Fruit fly (Drosophila melanogaster) whole organism, prepupa: ENCODE data around the gene CG14441.

ENCODE experiments used
- CG11902 ChIP-seq: fragments of 200-800 bp; sonication (Bioruptor generic); optimal IDR thresholded peaks from 3 replicates; lab custom pipeline; 2016; ENCODE audit warnings: missing biosample characterization, missing genetic modification characterization
- CG15336 ChIP-seq: fragments of 200-800 bp; sonication (Bioruptor generic); IDR thresholded peaks from 2 replicates; pipeline ENCODE4 v1.3.6; 2022; ENCODE audit warnings: missing biosample characterization, missing genetic modification characterization
- CG3032 ChIP-seq: fragments of 200-800 bp; optimal IDR thresholded peaks from 2 replicates; lab custom pipeline; 2019; ENCODE audit warnings: missing biosample characterization, mild to moderate bottlenecking, missing genetic modification characterization, moderate library complexity
- CG31627 ChIP-seq: fragments of 200-800 bp; sonication (Bioruptor generic); optimal IDR thresholded peaks from 3 replicates; lab custom pipeline; 2016; ENCODE audit warnings: missing biosample characterization, missing genetic modification characterization
- CG32006 ChIP-seq: fragments of 200-800 bp; sonication (Bioruptor generic); optimal IDR thresholded peaks from 3 replicates; lab custom pipeline; 2017; ENCODE audit warnings: missing biosample characterization, mild to moderate bottlenecking, missing genetic modification characterization
- CG34406 ChIP-seq: fragments of 200-800 bp; sonication (Bioruptor generic); optimal IDR thresholded peaks from 3 replicates; lab custom pipeline; 2016; ENCODE audit warnings: missing biosample characterization, missing genetic modification characterization
- CG6854 ChIP-seq: fragments of 200-800 bp; sonication (Bioruptor generic); optimal IDR thresholded peaks from 2 replicates; lab custom pipeline; 2017; ENCODE audit warnings: missing biosample characterization, mild to moderate bottlenecking, missing genetic modification characterization
- CG8119 ChIP-seq: fragments of 200-800 bp; sonication (Bioruptor generic); IDR thresholded peaks from 3 replicates; pipeline ENCODE4 v1.3.6; 2022; ENCODE audit warnings: missing biosample characterization, missing genetic modification characterization
- CG8319 ChIP-seq: fragments of 200-800 bp; sonication (Bioruptor generic); optimal IDR thresholded peaks from 3 replicates; lab custom pipeline; 2016; ENCODE audit warnings: missing biosample characterization, missing genetic modification characterization
- CG9139 ChIP-seq: fragments of 200-800 bp; sonication (Bioruptor generic); optimal IDR thresholded peaks from 3 replicates; lab custom pipeline; 2017; ENCODE audit warnings: missing biosample characterization, mild to moderate bottlenecking, missing genetic modification characterization
- Eip78C ChIP-seq: fragments of 200-800 bp; sonication (Bioruptor generic); peaks from one replicate; lab custom pipeline; 2016; ENCODE audit warnings: missing biosample characterization, missing genetic modification characterization
- Eip93F ChIP-seq: fragments of 200-800 bp; sonication (Bioruptor generic); optimal IDR thresholded peaks from 2 replicates; lab custom pipeline; 2016; ENCODE audit warnings: missing biosample characterization, mild to moderate bottlenecking, missing genetic modification characterization
- Gug ChIP-seq: fragments of 200-800 bp; sonication (Bioruptor generic); IDR thresholded peaks from 2 replicates; pipeline ENCODE4 v1.3.6; 2022; ENCODE audit warnings: missing biosample characterization, missing genetic modification characterization
- Hr38 ChIP-seq: sonication (Bioruptor generic); optimal IDR thresholded peaks from 2 replicates; lab custom pipeline; 2016; ENCODE audit warnings: missing biosample characterization, missing genetic modification characterization
- Hr39 ChIP-seq: fragments of 200-800 bp; sonication (Bioruptor generic); optimal IDR thresholded peaks from 2 replicates; lab custom pipeline; 2016; ENCODE audit warnings: missing biosample characterization, missing genetic modification characterization
- Lpt ChIP-seq: fragments of 200-800 bp; sonication (Bioruptor generic); optimal IDR thresholded peaks from 3 replicates; lab custom pipeline; 2016; ENCODE audit warnings: missing biosample characterization, missing genetic modification characterization
- OdsH ChIP-seq: fragments of 200-800 bp; sonication (Bioruptor generic); optimal IDR thresholded peaks from 3 replicates; lab custom pipeline; 2016; ENCODE audit warnings: missing biosample characterization, missing genetic modification characterization
- Sox14 ChIP-seq: fragments of 200-800 bp; sonication (Bioruptor generic); optimal IDR thresholded peaks from 3 replicates; lab custom pipeline; 2016; ENCODE audit warnings: missing biosample characterization, missing genetic modification characterization
- achi ChIP-seq: fragments of 200-800 bp; sonication (Bioruptor generic); optimal IDR thresholded peaks from 3 replicates; lab custom pipeline; 2016; ENCODE audit warnings: missing biosample characterization, missing genetic modification characterization
- acj6 ChIP-seq: fragments of 200-800 bp; sonication (Bioruptor generic); optimal IDR thresholded peaks from 3 replicates; lab custom pipeline; 2016; ENCODE audit warnings: missing biosample characterization, missing genetic modification characterization
- dsx ChIP-seq: fragments of 200-800 bp; optimal IDR thresholded peaks from 3 replicates; lab custom pipeline; 2019; ENCODE audit warnings: missing biosample characterization, mild to moderate bottlenecking, missing genetic modification characterization, moderate library complexity; ENCODE audit not compliant: poor library complexity, severe bottlenecking
- esn ChIP-seq: fragments of 200-800 bp; sonication (Bioruptor generic); optimal IDR thresholded peaks from 2 replicates; lab custom pipeline; 2016; ENCODE audit warnings: missing biosample characterization, mild to moderate bottlenecking, missing genetic modification characterization, moderate library complexity
- fkh ChIP-seq: fragments of 200-800 bp; sonication (Bioruptor generic); optimal IDR thresholded peaks from 3 replicates; lab custom pipeline; 2017; ENCODE audit warnings: missing biosample characterization, mild to moderate bottlenecking, missing genetic modification characterization, moderate library complexity
- lz ChIP-seq: fragments of 200-800 bp; sonication (Bioruptor generic); optimal IDR thresholded peaks from 3 replicates; lab custom pipeline; 2016; ENCODE audit warnings: missing biosample characterization, missing genetic modification characterization
- net ChIP-seq: fragments of 200-800 bp; sonication (Bioruptor generic); optimal IDR thresholded peaks from 3 replicates; lab custom pipeline; 2016; ENCODE audit warnings: missing biosample characterization, missing genetic modification characterization
- pdm3 ChIP-seq: fragments of 200-800 bp; sonication (Bioruptor generic); optimal IDR thresholded peaks from 3 replicates; lab custom pipeline; 2016; ENCODE audit warnings: missing biosample characterization, missing genetic modification characterization
- ss ChIP-seq, 2 experiments: fragments of 200-800 bp; sonication (Bioruptor generic); optimal IDR thresholded peaks; 2 replicates in 1 of 2; 3 replicates in 1 of 2; lab custom pipeline; 2017 to 2018; ENCODE audit warnings: mild to moderate bottlenecking in 2 of 2, missing biosample characterization in 2 of 2, missing genetic modification characterization in 2 of 2, moderate library complexity in 1 of 2
- topi ChIP-seq: fragments of 200-800 bp; sonication (Bioruptor generic); optimal IDR thresholded peaks from 3 replicates; lab custom pipeline; 2016; ENCODE audit warnings: missing biosample characterization, missing genetic modification characterization
- vri ChIP-seq: fragments of 200-800 bp; sonication (Bioruptor generic); optimal IDR thresholded peaks from 3 replicates; lab custom pipeline; 2016; ENCODE audit warnings: missing biosample characterization, mild to moderate bottlenecking, missing genetic modification characterization

CG14441 gene

dm6 chrX:6662876-6663551, 36.3 kb upstream of the CG14441 start (continued):
- TF ChIP-seq CG11902, result no peak
- TF ChIP-seq Eip78C (GFP tag; lab: Kevin White, UChicago), result peak; percentile 80
- TF ChIP-seq CG6854, result no peak
- no peak for TF ChIP-seq Lpt
- peak; percentile 20 for TF ChIP-seq pdm3
- no peak for TF ChIP-seq Hr39 (GFP tag; lab: Kevin White, UChicago)
- no peak for TF ChIP-seq dsx (GFP tag; lab: Kevin White, UChicago)
- no peak for TF ChIP-seq Hr38 (GFP tag; lab: Kevin White, UChicago)
- TF ChIP-seq Gug (GFP tag; lab: Robert Waterston, UW), result no peak; the same call in 1 of the 2 replicates
- TF ChIP-seq CG31627 (GFP tag; lab: Kevin White, UChicago), result no peak
- TF ChIP-seq Sox14, result no peak
- TF ChIP-seq ss (GFP tag; optimal IDR thresholded peaks at IDR 0.05; lab: Kevin White, UChicago), result no peak

- TF ChIP-seq esn (GFP tag; lab: Kevin White, UChicago), result no peak
These were observed 35.3 kb upstream of the CG14441 start for dm6 chrX:6663976-6664375.

DNA sequence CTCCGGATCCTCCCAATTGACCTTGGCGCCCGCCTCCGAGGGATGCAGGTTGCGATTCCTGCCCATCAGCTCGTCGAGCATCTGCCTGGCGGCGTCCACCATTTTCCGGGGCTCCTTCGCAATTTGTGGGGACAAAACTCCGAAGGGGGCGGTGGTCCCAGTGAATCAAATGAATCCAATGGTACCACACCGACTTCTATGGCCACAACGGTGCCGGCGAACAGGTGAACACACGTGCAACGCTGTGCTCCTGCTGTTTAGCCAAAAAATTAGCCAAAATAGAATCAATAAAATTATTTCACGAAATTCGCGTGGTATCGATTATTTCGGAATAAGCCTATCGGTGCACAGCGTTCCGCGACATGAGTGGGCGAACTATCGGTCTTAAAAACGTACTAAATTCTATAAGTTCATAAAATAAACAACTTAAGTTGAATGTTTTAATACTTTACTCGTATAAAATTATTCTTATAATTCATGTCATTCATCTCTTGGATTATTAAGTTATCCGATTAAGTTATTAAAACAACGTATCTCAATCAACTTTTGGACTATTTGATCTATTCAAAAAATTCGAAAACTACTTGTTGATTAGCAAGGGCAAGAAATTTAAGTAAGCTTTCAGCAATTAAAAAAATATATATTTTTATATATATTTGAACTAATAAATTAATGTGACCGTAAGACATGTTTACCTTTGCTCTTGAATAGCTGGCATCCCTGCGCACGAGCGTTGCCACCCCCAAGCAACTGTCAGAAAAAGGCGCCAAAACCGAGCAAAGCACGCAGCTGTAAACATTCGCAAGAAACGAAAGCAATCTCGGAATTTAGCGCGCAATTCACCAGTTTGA, 25.4 kb upstream of the CG14441 start, which contains the start of the genes CG3198 and Mcm6:
Gene CG3198 (minus strand): TSS at position 337 of the 851 bp plus-strand sequence.
Gene Mcm6 (plus strand): TSS at position 751 of the 851 bp plus-strand sequence.
- no peak for TF ChIP-seq CG15336 (GFP tag; lab: Robert Waterston, UW)
- TF ChIP-seq CG34406 (GFP tag; lab: Kevin White, UChicago), result no peak
- TF ChIP-seq achi (GFP tag; lab: Kevin White, UChicago), result peak; percentile 98
- TF ChIP-seq CG8319 (GFP tag; lab: Kevin White, UChicago), result no peak
- TF ChIP-seq Sox14, result no peak
- TF ChIP-seq fkh (GFP tag; lab: Kevin White, UChicago), result peak; percentile 76
- TF ChIP-seq OdsH (GFP tag; lab: Kevin White, UChicago), result no peak
- no peak for TF ChIP-seq CG9139 (GFP tag; lab: Kevin White, UChicago)
- no peak for TF ChIP-seq CG8119 (GFP tag; lab: Robert Waterston, UW)

DNA sequence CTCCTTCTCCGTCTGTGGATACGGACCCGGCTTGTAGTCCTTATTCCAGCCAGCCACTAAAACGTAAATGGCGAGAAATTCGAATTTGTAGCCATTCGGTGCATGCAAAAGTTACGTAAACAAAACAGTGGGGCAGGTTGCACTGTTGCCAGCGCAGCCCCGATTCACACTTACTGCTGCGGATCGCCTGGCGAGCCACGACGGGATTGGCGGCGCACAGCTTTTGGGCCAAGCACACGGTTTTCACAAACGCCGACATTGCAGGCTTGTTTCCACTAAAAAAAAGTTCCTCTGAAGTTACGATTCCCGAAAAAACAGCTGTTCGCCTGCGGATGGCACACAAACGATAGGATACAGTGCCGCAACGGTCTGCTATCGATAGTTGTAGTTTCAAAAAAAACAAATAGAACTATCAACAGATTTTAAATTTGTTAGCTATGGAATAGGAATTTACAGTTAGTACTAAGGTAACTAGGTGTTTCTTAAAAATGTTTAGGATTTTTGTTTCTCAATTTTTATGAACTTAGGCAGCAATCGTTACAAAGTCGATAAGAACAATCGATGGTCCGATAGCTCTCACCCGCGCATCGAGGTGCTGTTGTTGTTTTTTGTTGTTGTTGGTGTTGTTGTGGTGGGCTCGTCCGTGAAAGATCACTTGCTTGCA, 21.4 kb upstream of the CG14441 start, which contains the start of gene Fum1:
Gene Fum1 (plus strand): TSS at position 599 of the 664 bp plus-strand sequence.
- TF ChIP-seq esn (GFP tag; lab: Kevin White, UChicago), result peak; percentile 38
- TF ChIP-seq fkh (GFP tag; lab: Kevin White, UChicago), result peak; percentile 28
- peak; percentile 18 for TF ChIP-seq lz (GFP tag; lab: Kevin White, UChicago)
- no peak for TF ChIP-seq Hr39 (GFP tag; lab: Kevin White, UChicago)
- TF ChIP-seq topi, result peak; percentile 23
- peak; percentile 14 for TF ChIP-seq Sox14
- TF ChIP-seq CG34406 (GFP tag; lab: Kevin White, UChicago), result no peak
- TF ChIP-seq CG31627 (GFP tag; lab: Kevin White, UChicago), result peak; percentile 5
- TF ChIP-seq CG32006, result no peak
- TF ChIP-seq Gug (GFP tag; lab: Robert Waterston, UW), result no peak
- peak; percentile 6 for TF ChIP-seq CG3032 (tag; lab: Kevin White, UChicago)
- no peak for TF ChIP-seq Eip93F (GFP tag; lab: Kevin White, UChicago)
- no peak for TF ChIP-seq net (GFP tag; lab: Kevin White, UChicago)
- peak; percentile 22 for TF ChIP-seq vri
- peak; percentile 12 for TF ChIP-seq acj6 (GFP tag; lab: Kevin White, UChicago)
